Fruit fly (Drosophila melanogaster) whole organism, embryonic: ENCODE data around the gene Indy-2.

ENCODE experiments used
- CG18476 ChIP-seq: fragments of 200-800 bp; sonication (Bioruptor generic); optimal IDR thresholded peaks from 2 replicates; lab custom pipeline; 2016; ENCODE audit warnings: missing biosample characterization, mild to moderate bottlenecking, missing genetic modification characterization
- Drgx ChIP-seq: fragments of 200-800 bp; sonication (Bioruptor generic); IDR thresholded peaks from 2 replicates; pipeline ENCODE4 v1.3.6; 2022; ENCODE audit warnings: missing biosample characterization, missing genetic modification characterization
- HHEX ChIP-seq: fragments of 200-800 bp; sonication (Bioruptor generic); optimal IDR thresholded peaks from 3 replicates; lab custom pipeline; 2017; ENCODE audit warnings: missing biosample characterization, mild to moderate bottlenecking, missing genetic modification characterization, missing genetic modification reagents
- Lim3 ChIP-seq: fragments of 200-800 bp; sonication (Bioruptor generic); IDR thresholded peaks from 2 replicates; pipeline ENCODE4 v1.3.6; 2022; ENCODE audit warnings: missing biosample characterization, missing genetic modification characterization
- Nf-YB ChIP-seq: fragments of 200-800 bp; sonication (Bioruptor generic); optimal IDR thresholded peaks from 3 replicates; lab custom pipeline; 2019; ENCODE audit warnings: missing biosample characterization, mild to moderate bottlenecking, missing genetic modification characterization, moderate library complexity
- bowl ChIP-seq: fragments of 200-800 bp; sonication (Bioruptor generic); IDR thresholded peaks from 2 replicates; pipeline ENCODE4 v1.3.6; 2022; ENCODE audit warnings: missing biosample characterization, missing genetic modification characterization
- ken ChIP-seq: fragments of 200-800 bp; sonication (Bioruptor generic); IDR thresholded peaks from 3 replicates; pipeline ENCODE4 v1.3.6; 2022; ENCODE audit warnings: missing biosample characterization, missing genetic modification characterization
- slou ChIP-seq: fragments of 200-800 bp; sonication (Bioruptor generic); optimal IDR thresholded peaks from 3 replicates; lab custom pipeline; 2016; ENCODE audit warnings: missing biosample characterization, missing genetic modification characterization
- tna ChIP-seq: fragments of 200-800 bp; sonication (Bioruptor generic); IDR thresholded peaks from 2 replicates; pipeline ENCODE4 v1.3.6; 2022; ENCODE audit warnings: missing biosample characterization, missing genetic modification characterization; ENCODE audit not compliant: partially characterized antibody
- zen2 ChIP-seq: fragments of 200-800 bp; sonication (Bioruptor generic); IDR thresholded peaks from 3 replicates; pipeline ENCODE4 v1.3.6; 2022; ENCODE audit warnings: missing biosample characterization, missing genetic modification characterization; ENCODE audit not compliant: partially characterized antibody

dm6 chr3R:19996433-19996832 is 46.1 kb upstream of the Indy-2 start:
- TF ChIP-seq bowl (no peak), CG18476 (no peak), slou (GFP tag; lab: Kevin White, UChicago) (no peak), HHEX (GFP tag; lab: Kevin White, UChicago) (no peak), Nf-YB (GFP tag; lab: Kevin White, UChicago) (no peak), tna (GFP tag; lab: Robert Waterston, UW) (no peak), zen2 (GFP tag; lab: Robert Waterston, UW) (no peak), Lim3 (GFP tag; lab: Robert Waterston, UW) (no peak), Drgx (no peak), ken (GFP tag; lab: Robert Waterston, UW) (no peak)
